Fruit fly (Drosophila melanogaster): Measurements from ENCODE around the gene CG46309.
A peak's percentile ranks its signal among the peaks of the same experiment; 100 is the strongest.

CG46309 gene

DNA sequence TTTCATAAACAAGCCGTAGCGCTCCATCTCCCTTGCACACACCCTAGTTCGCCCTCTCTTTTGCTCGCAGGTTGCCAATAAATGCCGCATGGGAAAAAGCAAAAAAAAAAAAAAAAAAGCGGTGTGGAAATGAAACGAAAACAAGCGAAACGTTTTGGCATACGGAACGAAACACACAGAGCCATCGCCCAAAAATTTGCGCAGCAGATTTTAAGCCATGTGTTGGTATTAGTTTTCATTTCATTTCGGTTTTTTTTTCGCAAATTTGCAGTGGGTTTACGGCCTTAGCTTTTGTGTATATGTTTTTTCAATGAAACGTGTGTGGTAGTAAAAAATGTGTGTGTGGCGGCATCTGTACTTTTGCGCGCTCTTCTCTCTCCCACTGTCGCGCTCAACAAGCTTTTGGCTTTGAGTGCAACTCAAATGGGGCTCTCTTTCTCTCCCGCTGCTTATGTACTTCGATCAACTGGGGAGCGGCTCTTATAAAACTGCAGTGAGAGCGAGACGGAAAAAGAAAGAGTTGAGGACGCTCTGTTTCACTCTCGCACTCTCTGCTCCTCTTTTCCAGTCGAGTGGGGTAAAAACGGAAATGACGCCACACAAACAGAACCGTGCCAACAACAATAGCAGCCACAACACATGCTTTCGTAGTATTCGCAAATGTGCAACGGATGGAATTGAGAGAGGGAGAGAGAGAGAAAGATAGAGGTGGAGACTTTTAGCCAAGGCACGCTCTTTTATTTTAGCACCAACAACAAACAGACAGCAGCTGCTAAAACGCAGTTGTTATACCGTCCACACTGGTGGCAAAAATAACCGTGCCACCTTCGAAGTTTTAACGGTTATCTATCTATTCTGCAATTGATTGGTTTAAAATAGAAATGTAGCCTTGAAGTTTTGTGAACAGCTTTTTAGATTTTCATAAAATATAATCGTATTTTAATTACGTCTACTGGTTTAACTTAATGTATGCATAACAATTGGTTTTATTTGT is 33.0 kb upstream of the CG46309 start:
- TF ChIP-seq CG14711 (tag; optimal IDR thresholded peaks at IDR 0.05) (peak; percentile 57), toe (GFP tag; optimal IDR thresholded peaks at IDR 0.05) (no peak), ovo (GFP tag; optimal IDR thresholded peaks at IDR 0.05) (peak; percentile 25), cnc (optimal IDR thresholded peaks at IDR 0.05) (no peak), Mnt (GFP tag; optimal IDR thresholded peaks at IDR 0.05) (peak; percentile 94), cic (GFP tag; optimal IDR thresholded peaks at IDR 0.05) (peak; percentile 100), pad (GFP tag; optimal IDR thresholded peaks at IDR 0.05) (peak; percentile 100), Hr96 (GFP tag; optimal IDR thresholded peaks at IDR 0.05) (peak; percentile 15), CG33017 (tag; optimal IDR thresholded peaks at IDR 0.05) (peak; percentile 79), CG7045 (GFP tag; optimal IDR thresholded peaks at IDR 0.05) (peak; percentile 72), Clk (GFP tag; optimal IDR thresholded peaks at IDR 0.05) (peak; percentile 62), kay (GFP tag; ENCODE audit: borderline replicate concordance) (peak; percentile 97), CG12768 (GFP tag; optimal IDR thresholded peaks at IDR 0.05) (peak; percentile 81), bab1 (GFP tag; optimal IDR thresholded peaks at IDR 0.05) (peak; percentile 76), CG1620 (GFP tag; optimal IDR thresholded peaks at IDR 0.05) (peak; percentile 22), CG11617 (GFP tag; optimal IDR thresholded peaks at IDR 0.05) (peak; percentile 53), tj (GFP tag; optimal IDR thresholded peaks at IDR 0.05) (peak; percentile 42), Crg-1 (GFP tag; optimal IDR thresholded peaks at IDR 0.05) (peak; percentile 54), CG5204 (GFP tag; optimal IDR thresholded peaks at IDR 0.05) (peak; percentile 77), CG7101 (tag; optimal IDR thresholded peaks at IDR 0.05) (peak; percentile 70)

DNA sequence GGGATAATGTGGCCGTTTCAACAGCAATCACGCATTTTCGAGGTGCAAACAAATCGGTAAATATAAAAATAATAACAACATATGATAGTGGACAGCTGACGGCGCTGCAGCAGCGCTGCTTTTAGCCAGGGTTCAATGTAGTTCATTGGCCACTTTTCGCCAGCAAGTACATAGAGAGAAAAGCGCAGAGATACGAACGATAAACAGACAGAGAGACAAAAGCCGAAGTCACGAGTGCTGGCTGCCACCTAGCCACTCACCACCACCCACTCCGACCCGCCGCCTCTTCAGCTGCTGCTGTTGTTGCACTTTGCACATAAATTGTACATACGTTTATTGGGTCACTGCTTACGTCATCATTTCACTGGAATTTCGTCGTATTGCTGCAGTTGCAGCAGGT is 31.3 kb upstream of the CG46309 start:
- TF ChIP-seq CG7045 (GFP tag; optimal IDR thresholded peaks at IDR 0.05) = no peak
- TF ChIP-seq CG14711 (tag; optimal IDR thresholded peaks at IDR 0.05) = no peak
- peak; percentile 43 for TF ChIP-seq kay (GFP tag; ENCODE audit: borderline replicate concordance)
- TF ChIP-seq tj (GFP tag; optimal IDR thresholded peaks at IDR 0.05) = peak; percentile 80

DNA sequence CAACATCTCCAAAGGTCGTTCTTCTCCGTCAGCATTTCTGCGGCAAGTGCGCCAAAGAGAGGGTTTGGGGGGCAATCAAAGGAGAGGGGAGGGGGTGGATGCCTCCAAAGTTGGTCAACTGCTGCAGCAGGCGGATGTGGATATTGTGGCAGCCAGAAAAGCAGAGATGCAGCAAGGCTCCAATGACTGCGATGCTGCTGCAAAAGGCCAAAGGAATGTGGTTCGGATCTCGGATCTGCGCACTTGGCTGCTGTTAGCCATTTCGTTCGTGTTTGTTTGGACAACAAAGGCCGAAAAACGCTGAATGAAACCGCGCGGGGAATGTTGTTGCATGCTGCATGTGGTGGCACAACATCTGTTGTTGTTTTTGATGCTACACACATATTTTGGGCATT is 30.5 kb upstream of the CG46309 start:
- TF ChIP-seq tj (GFP tag; optimal IDR thresholded peaks at IDR 0.05) (no peak), bab1 (GFP tag; optimal IDR thresholded peaks at IDR 0.05) (no peak), kay (GFP tag; ENCODE audit: borderline replicate concordance) (no peak), Hr96 (GFP tag; optimal IDR thresholded peaks at IDR 0.05) (no peak), CG7045 (GFP tag; optimal IDR thresholded peaks at IDR 0.05) (no peak), CG11617 (GFP tag; optimal IDR thresholded peaks at IDR 0.05) (no peak), toe (GFP tag; optimal IDR thresholded peaks at IDR 0.05) (no peak), CG7101 (tag; optimal IDR thresholded peaks at IDR 0.05) (no peak), cic (GFP tag; optimal IDR thresholded peaks at IDR 0.05) (no peak), ovo (GFP tag; optimal IDR thresholded peaks at IDR 0.05) (no peak), CG5204 (GFP tag; optimal IDR thresholded peaks at IDR 0.05) (no peak), Clk (GFP tag; optimal IDR thresholded peaks at IDR 0.05) (no peak), cnc (optimal IDR thresholded peaks at IDR 0.05) (no peak), Crg-1 (GFP tag; optimal IDR thresholded peaks at IDR 0.05) (no peak)

DNA sequence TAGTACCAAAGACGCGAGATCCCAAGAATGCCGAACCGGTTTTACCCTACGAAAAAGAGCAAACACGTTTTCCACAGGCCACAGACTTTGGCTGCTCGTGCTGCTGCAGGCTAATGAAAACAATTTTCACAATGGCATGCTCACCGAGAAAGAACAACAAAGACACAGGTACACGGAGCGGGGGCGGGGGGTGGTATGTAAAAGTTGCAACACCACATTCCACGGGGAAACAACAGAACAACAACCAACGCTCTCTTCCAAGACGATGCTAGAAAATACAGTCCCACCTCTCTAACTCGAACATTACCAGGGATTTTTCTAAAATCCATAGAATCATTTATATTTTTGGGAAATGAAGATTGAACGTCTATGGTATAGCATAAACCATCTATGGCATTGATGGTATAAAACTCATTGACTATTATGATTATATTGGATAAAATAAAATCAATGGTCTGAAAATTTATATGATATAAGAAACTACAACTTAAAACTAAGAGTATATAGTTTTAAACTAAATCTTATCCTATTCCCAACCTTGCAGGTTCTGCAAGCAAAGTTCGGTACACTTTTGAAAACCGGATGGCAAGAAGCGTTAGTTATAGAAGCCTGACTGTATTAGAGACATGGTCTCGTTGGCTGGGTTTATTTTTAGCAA is 30.0 kb upstream of the CG46309 start:
- TF ChIP-seq CG11617 (GFP tag; optimal IDR thresholded peaks at IDR 0.05) = no peak
- no peak for TF ChIP-seq tj (GFP tag; optimal IDR thresholded peaks at IDR 0.05)
- TF ChIP-seq Mnt (GFP tag; optimal IDR thresholded peaks at IDR 0.05) = no peak
- no peak for TF ChIP-seq toe (GFP tag; optimal IDR thresholded peaks at IDR 0.05)
- no peak for TF ChIP-seq Crg-1 (GFP tag; optimal IDR thresholded peaks at IDR 0.05)
- TF ChIP-seq Clk (GFP tag; optimal IDR thresholded peaks at IDR 0.05) = no peak
- no peak for TF ChIP-seq cnc (optimal IDR thresholded peaks at IDR 0.05)
- no peak for TF ChIP-seq CG14711 (tag; optimal IDR thresholded peaks at IDR 0.05)
- no peak for TF ChIP-seq CG1620 (GFP tag; optimal IDR thresholded peaks at IDR 0.05)
- no peak for TF ChIP-seq ovo (GFP tag; optimal IDR thresholded peaks at IDR 0.05)
- no peak for TF ChIP-seq CG5204 (GFP tag; optimal IDR thresholded peaks at IDR 0.05)
- TF ChIP-seq CG33017 (tag; optimal IDR thresholded peaks at IDR 0.05) = no peak
- no peak for TF ChIP-seq pad (GFP tag; optimal IDR thresholded peaks at IDR 0.05)
- TF ChIP-seq CG7101 (tag; optimal IDR thresholded peaks at IDR 0.05) = no peak
- no peak for TF ChIP-seq bab1 (GFP tag; optimal IDR thresholded peaks at IDR 0.05)
- TF ChIP-seq cic (GFP tag; optimal IDR thresholded peaks at IDR 0.05) = no peak
- no peak for TF ChIP-seq Hr96 (GFP tag; optimal IDR thresholded peaks at IDR 0.05)

DNA sequence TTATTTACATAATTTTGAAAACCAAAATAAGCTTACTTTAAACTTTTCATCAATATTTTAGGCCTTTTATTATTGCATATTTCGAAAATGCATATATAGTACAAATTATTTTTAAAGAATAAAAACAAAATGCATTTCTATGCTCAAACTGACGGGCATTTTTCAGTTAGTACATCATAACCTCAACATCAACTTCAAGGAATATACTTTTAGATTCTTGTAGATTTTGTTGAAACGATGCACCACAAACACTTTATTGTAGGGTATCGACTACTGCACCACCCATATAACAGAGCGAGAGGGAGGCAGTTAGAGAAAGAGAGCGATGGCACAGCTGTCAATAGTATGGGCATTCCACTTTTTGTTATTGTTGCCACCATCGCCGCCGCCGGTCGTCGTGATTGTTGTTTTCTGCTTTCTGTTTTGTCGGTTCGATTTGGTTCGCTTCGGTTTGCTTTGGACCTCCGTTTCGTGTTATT is 28.2 kb upstream of the CG46309 start:
- TF ChIP-seq cnc (optimal IDR thresholded peaks at IDR 0.05) (no peak), toe (GFP tag; optimal IDR thresholded peaks at IDR 0.05) (peak; percentile 69), ovo (GFP tag; optimal IDR thresholded peaks at IDR 0.05) (no peak), Crg-1 (GFP tag; optimal IDR thresholded peaks at IDR 0.05) (no peak), pad (GFP tag; optimal IDR thresholded peaks at IDR 0.05) (peak; percentile 59), bab1 (GFP tag; optimal IDR thresholded peaks at IDR 0.05) (peak; percentile 79), CG33017 (tag; optimal IDR thresholded peaks at IDR 0.05) (peak; percentile 81), Mnt (GFP tag; optimal IDR thresholded peaks at IDR 0.05) (peak; percentile 56), Clk (GFP tag; optimal IDR thresholded peaks at IDR 0.05) (no peak), CG14711 (tag; optimal IDR thresholded peaks at IDR 0.05) (peak; percentile 67), CG11617 (GFP tag; optimal IDR thresholded peaks at IDR 0.05) (peak; percentile 57), Hr96 (GFP tag; optimal IDR thresholded peaks at IDR 0.05) (peak; percentile 63), tj (GFP tag; optimal IDR thresholded peaks at IDR 0.05) (peak; percentile 72), CG5204 (GFP tag; optimal IDR thresholded peaks at IDR 0.05) (peak; percentile 83), CG7045 (GFP tag; optimal IDR thresholded peaks at IDR 0.05) (peak; percentile 73), cic (GFP tag; optimal IDR thresholded peaks at IDR 0.05) (peak; percentile 59), CG1620 (GFP tag; optimal IDR thresholded peaks at IDR 0.05) (peak; percentile 51), CG12768 (GFP tag; optimal IDR thresholded peaks at IDR 0.05) (peak; percentile 23), CG7101 (tag; optimal IDR thresholded peaks at IDR 0.05) (peak; percentile 71), kay (GFP tag; ENCODE audit: borderline replicate concordance) (no peak)
